Worm (Caenorhabditis elegans) whole organism, midembryonic: ENCODE results near the gene hnd-1.

Source experiments
- T22C8.4 ChIP-seq: fragments of 200-800 bp; sonication (Bioruptor generic); IDR thresholded peaks from 2 replicates; pipeline ENCODE4 v1.3.6; 2022; ENCODE audit warnings: missing genetic modification characterization, missing compliant biosample characterization
- cog-1 ChIP-seq: sonication (generic microtip); optimal IDR thresholded peaks from 2 replicates; lab custom pipeline; 2016; ENCODE audit warnings: missing genetic modification characterization, missing compliant biosample characterization
- flt-1 ChIP-seq: fragments of 200-800 bp; sonication (Bioruptor generic); IDR thresholded peaks from 2 replicates; pipeline ENCODE4 v1.3.6; 2022; ENCODE audit warnings: missing genetic modification characterization, missing compliant biosample characterization
- klf-2 ChIP-seq: fragments of 200-800 bp; sonication (Bioruptor generic); conservative IDR thresholded peaks from 2 replicates; pipeline ENCODE4 v1.3.6; 2022; ENCODE audit warnings: missing genetic modification reagents, missing genetic modification characterization, missing compliant biosample characterization
- med-1 ChIP-seq: sonication (generic microtip); optimal IDR thresholded peaks from 2 replicates; lab custom pipeline; 2017; ENCODE audit warnings: missing genetic modification characterization, mild to moderate bottlenecking, missing compliant biosample characterization, antibody characterized with exemption, missing genetic modification reagents; ENCODE audit not compliant: insufficient read depth
- ref-1 ChIP-seq: fragments of 200-800 bp; sonication (Bioruptor generic); conservative IDR thresholded peaks from 2 replicates; pipeline ENCODE4 v1.3.6; 2022; ENCODE audit warnings: missing genetic modification reagents, missing genetic modification characterization, missing compliant biosample characterization
- tab-1 ChIP-seq: fragments of 200-800 bp; sonication (Bioruptor generic); IDR thresholded peaks from 2 replicates; pipeline ENCODE4 v1.3.6; 2022; ENCODE audit warnings: missing genetic modification characterization, missing compliant biosample characterization
- ztf-23 ChIP-seq: fragments of 200-800 bp; sonication (Bioruptor generic); IDR thresholded peaks from 2 replicates; pipeline ENCODE4 v1.3.6; 2022; ENCODE audit warnings: missing genetic modification reagents, missing genetic modification characterization, missing compliant biosample characterization
- ztf-29 ChIP-seq: fragments of 200-800 bp; sonication (Bioruptor generic); IDR thresholded peaks from 2 replicates; pipeline ENCODE4 v1.3.6; 2022; ENCODE audit warnings: missing genetic modification reagents, missing genetic modification characterization, missing compliant biosample characterization

Gene hnd-1

DNA sequence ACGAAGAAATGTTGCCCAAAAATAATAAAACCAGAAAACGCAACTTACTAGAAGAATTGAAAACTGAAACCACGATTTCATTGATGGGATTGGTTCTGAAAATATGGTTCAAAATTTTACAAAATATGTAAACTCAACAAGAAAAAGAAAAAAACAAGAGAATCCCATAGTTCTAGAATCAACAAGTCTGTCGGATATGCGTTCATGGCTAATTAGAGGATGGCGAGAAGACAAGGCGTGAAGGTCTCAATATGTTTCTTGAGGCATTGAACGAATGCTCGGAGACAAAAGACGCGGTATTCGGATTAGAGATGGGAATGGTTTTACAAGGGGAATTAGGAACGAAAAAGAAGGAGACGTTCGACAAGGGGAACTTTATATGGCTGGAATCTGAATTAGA, 33.6 kb upstream of the hnd-1 start, which contains the start of gene cutl-11:
cutl-11 (minus strand) TSS at position 101 of the 400 bp plus-strand sequence.
- TF ChIP-seq tab-1 (no peak), ztf-23 (GFP tag; lab: Robert Waterston, UW) (no peak), T22C8.4 (GFP tag; lab: Robert Waterston, UW) (no peak), klf-2 (GFP tag; lab: Robert Waterston, UW) (no peak), flt-1 (GFP tag; lab: Robert Waterston, UW) (no peak), ztf-29 (no peak), cog-1 (tag; lab: Kevin White, UChicago) (no peak), ref-1 (no peak)

DNA sequence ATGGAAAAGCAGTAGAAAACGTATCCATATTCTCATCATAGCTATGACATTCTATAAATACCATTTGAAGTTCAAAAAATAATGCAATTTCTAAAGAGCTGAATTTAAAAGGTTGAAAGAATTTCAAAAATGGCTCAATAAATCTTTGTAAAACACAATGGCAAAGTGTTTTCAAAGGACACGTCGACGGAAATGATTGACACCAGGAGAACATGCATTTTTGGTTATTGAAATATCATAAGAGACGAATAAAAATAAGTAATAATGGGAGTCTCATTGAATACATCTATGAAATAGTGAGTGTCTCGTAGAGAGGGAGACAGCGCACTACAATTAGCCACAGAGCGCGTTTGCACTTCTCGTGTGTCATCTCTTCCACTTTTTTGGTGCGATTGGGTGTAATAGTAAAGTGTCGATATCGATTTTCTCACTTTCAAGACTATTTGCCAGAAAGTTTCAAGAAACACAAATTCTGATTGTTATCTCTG, 27.8 kb upstream of the hnd-1 start, which contains the start of gene T04F8.2:
T04F8.2 (minus strand) TSS at position 51 of the 488 bp plus-strand sequence.
- TF ChIP-seq cog-1 (tag; lab: Kevin White, UChicago) (peak; percentile 45), ztf-29 (no peak), flt-1 (GFP tag; lab: Robert Waterston, UW) (no peak), T22C8.4 (GFP tag; lab: Robert Waterston, UW) (peak; percentile 39; the same call in 1 of the 2 replicates), klf-2 (GFP tag; lab: Robert Waterston, UW) (no peak), ref-1 (no peak), med-1 (GFP tag; lab: Kevin White, UChicago) (no peak), tab-1 (no peak), ztf-23 (GFP tag; lab: Robert Waterston, UW) (no peak)

DNA sequence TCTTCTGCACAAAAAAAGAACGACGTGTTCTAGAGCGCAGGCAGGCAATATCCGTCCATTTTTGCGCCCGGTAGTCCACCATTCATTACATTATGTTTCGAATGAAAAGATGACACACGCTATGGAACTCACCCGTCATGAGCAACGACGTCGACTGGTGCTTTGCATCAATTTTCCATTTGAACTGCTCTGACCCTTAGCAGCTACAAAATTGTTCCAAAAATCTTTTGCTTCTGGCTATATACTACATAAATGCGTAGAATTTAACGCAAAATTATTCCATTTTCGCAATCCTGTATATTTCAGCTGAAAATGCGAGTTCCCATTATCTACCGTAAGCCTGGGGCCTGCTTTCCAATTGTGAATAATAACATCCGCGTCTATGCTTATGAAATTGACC, 26.0 kb upstream of the hnd-1 start, which contains the start of gene T04F8.3:
T04F8.3 (plus strand) TSS at position 301 of the 400 bp plus-strand sequence.
- no peak for TF ChIP-seq T22C8.4 (GFP tag; lab: Robert Waterston, UW)
- TF ChIP-seq klf-2 (GFP tag; lab: Robert Waterston, UW), result no peak
- TF ChIP-seq flt-1 (GFP tag; lab: Robert Waterston, UW), result no peak
- TF ChIP-seq ztf-23 (GFP tag; lab: Robert Waterston, UW), result no peak
- no peak for TF ChIP-seq ref-1

DNA sequence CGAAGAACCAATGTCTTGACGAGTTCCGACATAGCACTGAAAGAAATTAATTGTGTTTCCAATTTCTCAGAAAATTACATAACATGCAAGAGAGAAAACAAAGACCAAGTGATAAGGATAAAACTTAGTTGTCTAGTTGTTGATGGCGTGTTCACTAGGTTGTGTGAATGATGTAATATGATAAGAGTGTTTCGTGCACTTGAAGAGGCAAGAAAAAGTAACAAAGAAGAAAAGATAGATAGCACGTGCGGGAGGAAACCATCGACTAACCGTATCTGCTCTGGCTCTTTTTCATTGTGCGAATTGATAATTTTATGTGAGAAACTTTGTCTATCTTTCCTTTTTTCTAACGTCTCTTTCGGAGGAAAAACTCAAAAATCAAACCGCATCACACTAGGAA, 22.7 kb upstream of the hnd-1 start, which contains the start of gene sfxn-1.5:
sfxn-1.5 (minus strand) TSS at position 36 of the 400 bp plus-strand sequence.
- no peak for TF ChIP-seq klf-2 (GFP tag; lab: Robert Waterston, UW)
- TF ChIP-seq tab-1, result no peak
- no peak for TF ChIP-seq flt-1 (GFP tag; lab: Robert Waterston, UW)
- no peak for TF ChIP-seq ztf-29
- no peak for TF ChIP-seq T22C8.4 (GFP tag; lab: Robert Waterston, UW)
- no peak for TF ChIP-seq ztf-23 (GFP tag; lab: Robert Waterston, UW)
- TF ChIP-seq cog-1 (tag; lab: Kevin White, UChicago), result no peak
- TF ChIP-seq ref-1, result no peak
- no peak for TF ChIP-seq med-1 (GFP tag; lab: Kevin White, UChicago)

DNA sequence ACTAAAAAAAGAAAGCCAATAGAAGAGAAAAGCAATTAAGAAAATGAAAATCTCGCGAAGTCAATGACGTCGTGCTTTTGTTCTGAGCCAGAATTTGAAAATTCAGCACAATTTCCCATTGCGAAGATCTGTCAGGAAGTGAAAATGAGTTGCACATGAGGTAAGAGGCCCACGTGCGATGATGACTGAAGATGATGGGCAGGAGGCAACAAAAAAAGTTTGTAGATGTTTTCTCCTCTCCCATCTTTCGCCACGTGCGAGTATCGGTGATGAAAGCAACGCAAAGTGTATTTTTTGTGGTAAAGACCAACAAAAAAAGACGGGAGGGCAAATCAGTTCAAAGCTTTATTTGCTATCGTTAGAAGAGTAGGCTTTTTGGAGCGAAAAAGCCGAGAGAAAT, 22.3 kb upstream of the hnd-1 start:
- no peak for TF ChIP-seq cog-1 (tag; lab: Kevin White, UChicago)
- no peak for TF ChIP-seq ref-1
- no peak for TF ChIP-seq med-1 (GFP tag; lab: Kevin White, UChicago)
- TF ChIP-seq tab-1, result no peak
- TF ChIP-seq flt-1 (GFP tag; lab: Robert Waterston, UW), result no peak
- TF ChIP-seq klf-2 (GFP tag; lab: Robert Waterston, UW), result no peak
- TF ChIP-seq T22C8.4 (GFP tag; lab: Robert Waterston, UW), result no peak
- TF ChIP-seq ztf-23 (GFP tag; lab: Robert Waterston, UW), result no peak
- no peak for TF ChIP-seq ztf-29

DNA sequence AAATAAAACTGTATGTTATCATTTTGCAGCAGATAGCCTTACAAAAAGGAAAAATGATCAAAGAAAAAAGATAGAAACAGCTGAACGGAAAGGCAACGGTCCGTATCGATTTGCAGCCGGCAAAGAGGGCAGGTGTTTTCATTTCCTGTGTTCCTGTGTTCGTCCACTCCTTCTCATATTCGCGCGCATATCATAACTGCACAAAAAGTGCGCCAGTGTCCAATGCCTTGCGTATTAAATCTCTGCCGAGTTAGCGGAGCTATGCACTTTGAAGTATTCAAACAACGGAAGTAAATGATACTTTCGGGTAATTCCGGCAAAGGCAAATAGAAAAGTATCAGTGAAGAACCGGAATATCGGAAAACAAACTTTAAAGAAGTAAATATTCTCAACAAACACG, 21.8 kb upstream of the hnd-1 start:
- no peak for TF ChIP-seq ref-1
- TF ChIP-seq med-1 (GFP tag; lab: Kevin White, UChicago), result no peak
- no peak for TF ChIP-seq T22C8.4 (GFP tag; lab: Robert Waterston, UW)
- TF ChIP-seq ztf-23 (GFP tag; lab: Robert Waterston, UW), result no peak
- no peak for TF ChIP-seq ztf-29
- TF ChIP-seq klf-2 (GFP tag; lab: Robert Waterston, UW), result no peak
- TF ChIP-seq tab-1, result no peak
- TF ChIP-seq cog-1 (tag; lab: Kevin White, UChicago), result peak; percentile 32
- TF ChIP-seq flt-1 (GFP tag; lab: Robert Waterston, UW), result 0 out of 2 replicates have a peak, but pooled peaks have one; percentile 52

DNA sequence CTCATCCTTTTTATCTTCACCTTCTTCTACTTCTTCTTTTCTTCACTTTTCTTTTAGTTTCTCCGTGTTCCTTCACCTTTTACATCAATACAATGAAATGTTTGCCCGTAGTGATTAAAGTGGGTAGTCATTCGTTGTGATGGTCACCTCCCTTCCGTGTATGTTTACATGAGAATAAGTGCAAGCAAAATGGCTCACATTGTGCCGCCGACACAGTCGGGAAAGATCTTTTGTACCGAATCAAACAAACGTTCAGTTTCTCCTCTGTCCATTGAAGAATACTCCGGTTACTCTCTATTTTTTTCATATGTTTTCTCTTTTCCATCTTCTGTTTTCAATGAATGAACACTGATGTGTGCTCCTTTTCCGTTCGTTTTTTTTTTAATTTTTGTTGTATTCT, 20.2 kb upstream of the hnd-1 start:
- no peak for TF ChIP-seq klf-2 (GFP tag; lab: Robert Waterston, UW)
- no peak for TF ChIP-seq flt-1 (GFP tag; lab: Robert Waterston, UW)
- no peak for TF ChIP-seq ztf-29
- TF ChIP-seq med-1 (GFP tag; lab: Kevin White, UChicago), result no peak
- no peak for TF ChIP-seq ztf-23 (GFP tag; lab: Robert Waterston, UW)
- no peak for TF ChIP-seq ref-1

DNA sequence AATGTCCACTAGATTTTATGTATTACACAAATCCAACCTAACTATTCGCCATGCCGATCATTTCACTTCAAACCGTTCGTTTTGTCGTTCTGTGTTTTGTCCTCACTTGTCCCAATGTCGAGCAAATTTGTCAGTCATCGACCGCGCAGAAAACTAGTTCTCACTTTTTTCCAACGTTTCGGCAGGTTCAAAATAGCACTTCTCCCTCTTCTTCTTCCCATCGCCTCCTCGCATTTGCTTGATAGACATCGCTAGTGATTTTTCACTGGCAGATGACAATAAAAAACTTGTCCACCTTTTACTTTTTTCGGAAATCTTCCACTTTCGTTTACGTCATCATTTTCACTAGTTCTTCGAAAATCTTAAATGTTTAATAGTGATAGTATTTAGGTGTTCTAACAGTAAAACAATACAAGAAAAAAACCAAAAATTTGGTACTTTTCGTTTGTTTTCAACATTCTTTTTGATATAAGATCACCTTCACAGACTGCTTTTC, 18.8 kb upstream of the hnd-1 start:
- no peak for TF ChIP-seq flt-1 (GFP tag; lab: Robert Waterston, UW)
- TF ChIP-seq med-1 (GFP tag; lab: Kevin White, UChicago), result no peak
- TF ChIP-seq cog-1 (tag; lab: Kevin White, UChicago), result no peak
- TF ChIP-seq ztf-29, result no peak
- TF ChIP-seq klf-2 (GFP tag; lab: Robert Waterston, UW), result no peak
- TF ChIP-seq T22C8.4 (GFP tag; lab: Robert Waterston, UW), result no peak
- no peak for TF ChIP-seq ztf-23 (GFP tag; lab: Robert Waterston, UW)
- TF ChIP-seq ref-1, result no peak
- TF ChIP-seq tab-1, result no peak

DNA sequence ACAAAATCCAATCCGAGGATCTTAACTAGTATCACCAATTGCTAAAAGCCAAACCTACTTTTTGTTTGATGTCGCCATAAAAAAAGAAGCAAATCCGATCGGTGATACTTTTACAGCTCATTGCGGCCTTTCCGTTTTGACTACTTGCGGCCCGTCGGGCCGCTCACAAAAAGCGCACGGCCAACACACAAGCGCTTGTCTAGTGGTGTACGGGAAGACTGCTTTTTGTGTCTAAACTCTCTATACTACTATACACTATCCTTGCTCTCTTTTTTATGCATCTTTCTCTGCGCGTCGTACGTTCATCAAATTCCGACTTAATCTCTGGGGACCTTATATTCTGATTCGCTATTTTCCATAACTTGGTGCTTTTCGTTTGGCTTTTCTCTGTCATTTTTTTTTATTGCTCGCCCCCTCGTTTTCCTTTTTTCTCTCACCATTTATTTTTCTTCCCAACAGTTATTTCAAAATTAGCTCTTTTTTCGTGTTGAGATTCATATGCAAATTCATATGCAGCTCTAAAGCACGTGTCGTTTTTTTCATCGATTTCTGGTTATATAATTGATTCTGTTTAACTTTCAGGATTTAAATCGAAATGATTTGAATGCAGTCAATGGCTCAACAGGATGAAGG, 17.7 kb upstream of the hnd-1 start, which contains the start of gene noca-2:
noca-2 (plus strand) TSS at position 583 of the 633 bp plus-strand sequence.
- no peak for TF ChIP-seq klf-2 (GFP tag; lab: Robert Waterston, UW)
- peak; percentile 46 for TF ChIP-seq cog-1 (tag; lab: Kevin White, UChicago)
- no peak for TF ChIP-seq T22C8.4 (GFP tag; lab: Robert Waterston, UW)
